Fruit fly (Drosophila melanogaster): Measurements from ENCODE around the gene Polr3C.

Polr3C gene

DNA sequence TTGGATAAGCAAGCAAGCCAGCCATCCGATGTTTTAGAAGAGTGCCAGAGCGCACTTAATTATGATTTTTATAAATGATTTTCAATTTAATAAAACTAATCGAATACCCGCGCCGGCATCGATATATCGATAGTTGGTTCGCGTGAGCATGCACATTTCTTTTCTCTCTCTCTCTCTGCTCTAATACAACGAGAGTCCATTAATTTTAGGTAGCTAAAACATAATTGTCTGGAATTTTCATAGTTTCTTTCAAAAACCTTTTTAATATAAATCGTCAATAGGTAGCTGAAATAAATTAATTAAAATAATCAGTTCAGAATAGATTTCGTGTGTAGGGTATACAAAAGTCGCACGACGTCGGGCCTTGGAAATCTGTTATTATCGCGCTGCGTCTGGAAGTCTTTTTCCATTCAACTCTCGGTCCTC is 11.3 kb upstream of the Polr3C start, which contains the start of gene CG18549 (continued):
- TF ChIP-seq Doc3 (GFP tag; IDR thresholded peaks at IDR 0.05; ENCODE audit: partially characterized antibody): peak; percentile 85
- TF ChIP-seq CG3726 (GFP tag; IDR thresholded peaks at IDR 0.05): peak; percentile 100
- peak; percentile 99 for TF ChIP-seq maf-S (GFP tag; optimal IDR thresholded peaks at IDR 0.05)
- TF ChIP-seq kni (GFP tag; optimal IDR thresholded peaks at IDR 0.05): peak; percentile 99
- TF ChIP-seq ac (GFP tag; optimal IDR thresholded peaks at IDR 0.05): peak; percentile 98
- peak; percentile 100 for TF ChIP-seq CG2202 (tag; optimal IDR thresholded peaks at IDR 0.05)
- peak; percentile 97 for TF ChIP-seq MESR4 (GFP tag; optimal IDR thresholded peaks at IDR 0.05)
- peak; percentile 100 for TF ChIP-seq slbo (GFP tag; IDR thresholded peaks at IDR 0.05)
- peak; percentile 99 for TF ChIP-seq CG9932 (GFP tag; IDR thresholded peaks at IDR 0.05)
- TF ChIP-seq eyg (GFP tag; optimal IDR thresholded peaks at IDR 0.05): peak; percentile 99
- peak; percentile 99 for TF ChIP-seq mirr (GFP tag; optimal IDR thresholded peaks at IDR 0.05)
- peak; percentile 96 for TF ChIP-seq TFAM (GFP tag; optimal IDR thresholded peaks at IDR 0.05)
- TF ChIP-seq CG15696 (tag; optimal IDR thresholded peaks at IDR 0.05): peak; percentile 99
- peak; percentile 99 for TF ChIP-seq CG14667 (GFP tag; IDR thresholded peaks at IDR 0.05)
- TF ChIP-seq az2 (GFP tag; optimal IDR thresholded peaks at IDR 0.05): peak; percentile 100
- TF ChIP-seq pzg (GFP tag; optimal IDR thresholded peaks at IDR 0.05): peak; percentile 52
- TF ChIP-seq crc (GFP tag; optimal IDR thresholded peaks at IDR 0.05): peak; percentile 98
- TF ChIP-seq CG12744 (GFP tag; optimal IDR thresholded peaks at IDR 0.05): peak; percentile 99
- TF ChIP-seq ham (GFP tag; IDR thresholded peaks at IDR 0.05): peak; percentile 98
- TF ChIP-seq CG6683 (GFP tag; optimal IDR thresholded peaks at IDR 0.05): peak; percentile 99
- peak; percentile 100 for TF ChIP-seq HLH3B (GFP tag; IDR thresholded peaks at IDR 0.05)
- TF ChIP-seq CG9817 (tag; optimal IDR thresholded peaks at IDR 0.05): peak; percentile 100
- peak; percentile 82 for TF ChIP-seq Bgb (GFP tag; IDR thresholded peaks at IDR 0.05; ENCODE audit: partially characterized antibody)
- TF ChIP-seq mld (GFP tag; IDR thresholded peaks at IDR 0.05; ENCODE audit: partially characterized antibody): no peak; the same call in 2 of the 3 replicates
- TF ChIP-seq sens (GFP tag): peak; percentile 100
- TF ChIP-seq Hsf (GFP tag; optimal IDR thresholded peaks at IDR 0.05): peak; percentile 100
- peak; percentile 99 for TF ChIP-seq CG9609 (GFP tag; optimal IDR thresholded peaks at IDR 0.05)
- TF ChIP-seq CG16863 (GFP tag; optimal IDR thresholded peaks at IDR 0.05): peak; percentile 99
- TF ChIP-seq CG10147 (GFP tag; optimal IDR thresholded peaks at IDR 0.05): peak; percentile 100
- peak; percentile 99 for TF ChIP-seq Fer2 (tag; optimal IDR thresholded peaks at IDR 0.05)
- TF ChIP-seq slou (GFP tag; optimal IDR thresholded peaks at IDR 0.05): peak; percentile 99
- TF ChIP-seq Blimp-1 (GFP tag; optimal IDR thresholded peaks at IDR 0.05): peak; percentile 99
- peak; percentile 100 for TF ChIP-seq Atf6 (GFP tag; IDR thresholded peaks at IDR 0.05)
- TF ChIP-seq CG1024 (GFP tag; IDR thresholded peaks at IDR 0.05): peak; percentile 98
- peak; percentile 96 for TF ChIP-seq Bdp1 (GFP tag; optimal IDR thresholded peaks at IDR 0.05)
- TF ChIP-seq fd64A (GFP tag; optimal IDR thresholded peaks at IDR 0.05): peak; percentile 100
- peak; percentile 99 for TF ChIP-seq abd-A (tag; optimal IDR thresholded peaks at IDR 0.05)
- TF ChIP-seq CG11093 (GFP tag; IDR thresholded peaks at IDR 0.05): peak; percentile 100
- TF ChIP-seq CG10321 (GFP tag; IDR thresholded peaks at IDR 0.05): peak; percentile 91
- TF ChIP-seq CG2116 (GFP tag; optimal IDR thresholded peaks at IDR 0.05): peak; percentile 94
- peak; percentile 99 for TF ChIP-seq CG7987 (GFP tag; optimal IDR thresholded peaks at IDR 0.05)
- peak; percentile 92 for TF ChIP-seq Myb (GFP tag; optimal IDR thresholded peaks at IDR 0.05)
- peak; percentile 98 for TF ChIP-seq sima (GFP tag; optimal IDR thresholded peaks at IDR 0.05)
- peak; percentile 85 for TF ChIP-seq Scr (GFP tag; IDR thresholded peaks at IDR 0.05; ENCODE audit: partially characterized antibody)
- TF ChIP-seq wor (GFP tag; IDR thresholded peaks at IDR 0.05): peak; percentile 100
- peak; percentile 99 for TF ChIP-seq CG11723 (GFP tag; optimal IDR thresholded peaks at IDR 0.05)
- peak; percentile 97 for TF ChIP-seq D19B (GFP tag; optimal IDR thresholded peaks at IDR 0.05)
- peak; percentile 100 for TF ChIP-seq B-H1 (GFP tag; IDR thresholded peaks at IDR 0.05)
- TF ChIP-seq CG30020 (tag; optimal IDR thresholded peaks at IDR 0.05): peak; percentile 94
- TF ChIP-seq CG8089 (GFP tag; optimal IDR thresholded peaks at IDR 0.05): peak; percentile 99
- no peak for TF ChIP-seq hth (optimal IDR thresholded peaks at IDR 0.05)
